Fruit fly (Drosophila melanogaster): ENCODE measurements around the gene ApepP.

The ApepP gene

DNA sequence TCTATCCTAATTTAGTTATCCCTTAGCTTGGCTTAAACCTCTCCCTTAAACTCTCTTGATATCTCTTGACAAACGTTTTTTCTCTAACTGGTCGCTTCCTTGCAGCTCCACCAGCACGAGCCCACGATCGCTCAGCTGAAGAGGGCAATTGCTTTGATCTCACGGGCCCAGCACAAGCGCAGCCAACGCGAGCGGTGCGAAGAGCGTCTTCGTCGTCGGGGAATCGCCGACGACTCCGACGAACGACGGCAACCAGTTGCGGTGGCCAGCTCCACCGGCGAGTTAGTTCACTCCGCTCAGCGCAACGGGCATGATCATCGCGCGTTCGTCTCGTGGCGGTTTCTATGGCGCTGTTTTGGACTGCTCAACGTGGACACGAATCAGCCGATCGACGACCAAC is 29.3 kb downstream of the ApepP start (continued):
- TF ChIP-seq jing (GFP tag; optimal IDR thresholded peaks at IDR 0.05) (no peak), Hmx (GFP tag; optimal IDR thresholded peaks at IDR 0.05) (no peak), trem (tag; optimal IDR thresholded peaks at IDR 0.05) (no peak), sima (GFP tag; optimal IDR thresholded peaks at IDR 0.05) (no peak), Oli (tag; optimal IDR thresholded peaks at IDR 0.05) (no peak), Sin3A (optimal IDR thresholded peaks at IDR 0.05) (no peak), NK7.1 (GFP tag; optimal IDR thresholded peaks at IDR 0.05) (no peak), CG42726 (GFP tag; IDR thresholded peaks at IDR 0.05; ENCODE audit: partially characterized antibody) (no peak), CG8281 (tag; optimal IDR thresholded peaks at IDR 0.05) (no peak), bcd (GFP tag; optimal IDR thresholded peaks at IDR 0.05) (no peak), wor (GFP tag; IDR thresholded peaks at IDR 0.05) (no peak), CG12391 (tag; optimal IDR thresholded peaks at IDR 0.05) (no peak), CG6654 (GFP tag; optimal IDR thresholded peaks at IDR 0.05) (no peak), dimm (GFP tag; IDR thresholded peaks at IDR 0.05) (no peak), CG17612 (GFP tag; IDR thresholded peaks at IDR 0.05) (no peak), sisA (GFP tag; IDR thresholded peaks at IDR 0.05) (no peak), chinmo (GFP tag; IDR thresholded peaks at IDR 0.05; ENCODE audit: partially characterized antibody) (peak; percentile 93; the same call in 3 of the 4 replicates), Hr39 (optimal IDR thresholded peaks at IDR 0.05) (no peak), peb (GFP tag; IDR thresholded peaks at IDR 0.05) (no peak), grau (tag; optimal IDR thresholded peaks at IDR 0.05) (no peak), CG4820 (GFP tag; optimal IDR thresholded peaks at IDR 0.05) (no peak), CG17802 (tag; optimal IDR thresholded peaks at IDR 0.05) (no peak), nmo (GFP tag; optimal IDR thresholded peaks at IDR 0.05) (no peak), CG15696 (tag; optimal IDR thresholded peaks at IDR 0.05) (no peak), ara (GFP tag; IDR thresholded peaks at IDR 0.05) (no peak), kni (GFP tag; optimal IDR thresholded peaks at IDR 0.05) (no peak), Fer3 (tag; optimal IDR thresholded peaks at IDR 0.05) (no peak), CG6765 (GFP tag; optimal IDR thresholded peaks at IDR 0.05) (peak; percentile 18), corto (GFP tag; optimal IDR thresholded peaks at IDR 0.05) (no peak), chn (GFP tag; optimal IDR thresholded peaks at IDR 0.05) (no peak), z (GFP tag; IDR thresholded peaks at IDR 0.05) (no peak), CG16813 (GFP tag; IDR thresholded peaks at IDR 0.05; ENCODE audit: partially characterized antibody) (no peak), CG2129 (GFP tag; IDR thresholded peaks at IDR 0.05; ENCODE audit: partially characterized antibody) (no peak), ttk (GFP tag; IDR thresholded peaks at IDR 0.05) (no peak), CkIIα-i1 (GFP tag; IDR thresholded peaks at IDR 0.05) (no peak), Trl (optimal IDR thresholded peaks at IDR 0.05) (peak; percentile 21 to 65), Trl (GFP tag; optimal IDR thresholded peaks at IDR 0.05) (peak; percentile 26), CG11696 (GFP tag; IDR thresholded peaks at IDR 0.05) (no peak), CG12659 (GFP tag; optimal IDR thresholded peaks at IDR 0.05) (no peak), CG11504 (tag; optimal IDR thresholded peaks at IDR 0.05) (no peak), pzg (GFP tag; optimal IDR thresholded peaks at IDR 0.05) (no peak), zen2 (GFP tag; IDR thresholded peaks at IDR 0.05; ENCODE audit: partially characterized antibody) (no peak), maf-S (GFP tag; optimal IDR thresholded peaks at IDR 0.05) (no peak), CG12299 (tag; optimal IDR thresholded peaks at IDR 0.05) (no peak), wek (GFP tag; optimal IDR thresholded peaks at IDR 0.05) (no peak), CG3838 (GFP tag; optimal IDR thresholded peaks at IDR 0.05) (no peak), croc (GFP tag; conservative IDR thresholded peaks at IDR 0.05) (no peak), unc-4 (GFP tag; IDR thresholded peaks at IDR 0.05; ENCODE audit: partially characterized antibody) (peak; percentile 38; the same call in 1 of the 2 replicates), ac (GFP tag; optimal IDR thresholded peaks at IDR 0.05) (no peak), CG1603 (tag; optimal IDR thresholded peaks at IDR 0.05) (no peak), abd-A (tag; optimal IDR thresholded peaks at IDR 0.05) (no peak), sim (GFP tag; IDR thresholded peaks at IDR 0.05) (no peak)
